Worm (Caenorhabditis elegans) whole organism, late embryonic: Measurements from ENCODE around the gene unc-53.

Experiments used
- C08G9.2 ChIP-seq: sonication (generic microtip); optimal IDR thresholded peaks from 2 replicates; lab custom pipeline; 2016; ENCODE audit warnings: mild to moderate bottlenecking, missing genetic modification characterization, moderate library complexity, missing compliant biosample characterization
- C38D4.7 ChIP-seq: fragments of 200-800 bp; sonication (Bioruptor generic); optimal IDR thresholded peaks from 2 replicates; lab custom pipeline; 2018; ENCODE audit warnings: mild to moderate bottlenecking, missing genetic modification characterization, moderate library complexity, missing compliant biosample characterization
- K02D7.2 ChIP-seq: sonication (generic microtip); optimal IDR thresholded peaks from 2 replicates; lab custom pipeline; 2017; ENCODE audit warnings: mild to moderate bottlenecking, missing genetic modification characterization, missing compliant biosample characterization
- Y22D7AL.16 ChIP-seq: sonication (generic microtip); optimal IDR thresholded peaks from 2 replicates; lab custom pipeline; 2016; ENCODE audit warnings: missing genetic modification characterization, missing compliant biosample characterization
- ahr-1 ChIP-seq: sonication (generic microtip); optimal IDR thresholded peaks from 2 replicates; lab custom pipeline; 2016; ENCODE audit warnings: missing genetic modification characterization, missing compliant biosample characterization
- ceh-14 ChIP-seq: sonication (generic microtip); optimal IDR thresholded peaks from 2 replicates; lab custom pipeline; 2016; ENCODE audit warnings: missing genotype, missing genetic modification characterization, missing compliant biosample characterization
- ceh-18 ChIP-seq: sonication (generic microtip); optimal IDR thresholded peaks from 2 replicates; lab custom pipeline; 2016; ENCODE audit warnings: missing genetic modification characterization, missing compliant biosample characterization
- ceh-19 ChIP-seq: fragments of 200-800 bp; sonication (Bioruptor generic); optimal IDR thresholded peaks from 2 replicates; lab custom pipeline; 2018; ENCODE audit warnings: mild to moderate bottlenecking, missing genetic modification characterization, missing compliant biosample characterization
- ceh-2 ChIP-seq: sonication (generic microtip); optimal IDR thresholded peaks from 2 replicates; lab custom pipeline; 2016; ENCODE audit warnings: missing genotype, missing genetic modification characterization, missing compliant biosample characterization
- ceh-22 ChIP-seq: sonication (generic microtip); optimal IDR thresholded peaks from 2 replicates; lab custom pipeline; 2017; ENCODE audit warnings: missing biosample characterization, missing genetic modification characterization
- ceh-24 ChIP-seq: sonication (generic microtip); optimal IDR thresholded peaks from 2 replicates; lab custom pipeline; 2016; ENCODE audit warnings: mild to moderate bottlenecking, missing genetic modification characterization, missing compliant biosample characterization
- ceh-30 ChIP-seq: fragments of 150-350 bp; optimal IDR thresholded peaks from 2 replicates; lab custom pipeline; 2014; ENCODE audit warnings: missing biosample characterization, missing genetic modification characterization
- ceh-34 ChIP-seq: sonication (generic microtip); optimal IDR thresholded peaks from 2 replicates; lab custom pipeline; 2016; ENCODE audit warnings: mild to moderate bottlenecking, missing genetic modification characterization, missing compliant biosample characterization
- ceh-45 ChIP-seq: fragments of 200-800 bp; sonication (Bioruptor generic); IDR thresholded peaks from 2 replicates; pipeline ENCODE4 v1.3.6; 2022; ENCODE audit warnings: missing genetic modification reagents, missing genetic modification characterization, missing compliant biosample characterization
- ceh-48 ChIP-seq: sonication (generic microtip); optimal IDR thresholded peaks from 2 replicates; lab custom pipeline; 2016; ENCODE audit warnings: missing genetic modification characterization, inconsistent platforms, missing compliant biosample characterization
- che-1 ChIP-seq: sonication (generic microtip); optimal IDR thresholded peaks from 2 replicates; lab custom pipeline; 2016; ENCODE audit warnings: mild to moderate bottlenecking, missing genetic modification characterization, missing compliant biosample characterization
- dve-1 ChIP-seq: sonication (generic microtip); optimal IDR thresholded peaks from 2 replicates; lab custom pipeline; 2017; ENCODE audit warnings: antibody characterized with exemption, mild to moderate bottlenecking, missing genetic modification characterization, missing compliant biosample characterization
- fkh-6 ChIP-seq: sonication (generic microtip); optimal IDR thresholded peaks from 2 replicates; lab custom pipeline; 2016; ENCODE audit warnings: missing genetic modification characterization, missing compliant biosample characterization
- gmeb-2 ChIP-seq: sonication (generic microtip); optimal IDR thresholded peaks from 2 replicates; lab custom pipeline; 2016; ENCODE audit warnings: missing genetic modification characterization, inconsistent platforms, missing compliant biosample characterization
- hlh-15 ChIP-seq: sonication (generic microtip); optimal IDR thresholded peaks from 2 replicates; lab custom pipeline; 2016; ENCODE audit warnings: missing genetic modification characterization, missing compliant biosample characterization
- hlh-30 ChIP-seq: sonication (generic microtip); optimal IDR thresholded peaks from 2 replicates; lab custom pipeline; 2017; ENCODE audit warnings: antibody characterized with exemption, missing genetic modification characterization, missing compliant biosample characterization; ENCODE audit not compliant: insufficient read depth
- hlh-6 ChIP-seq: sonication (generic microtip); optimal IDR thresholded peaks from 2 replicates; lab custom pipeline; 2016; ENCODE audit warnings: missing genotype, missing genetic modification characterization, missing compliant biosample characterization
- hlh-8 ChIP-seq: sonication (generic microtip); optimal IDR thresholded peaks from 2 replicates; lab custom pipeline; 2016; ENCODE audit warnings: missing genotype, missing genetic modification characterization, missing compliant biosample characterization
- lin-11 ChIP-seq: fragments of 200-800 bp; sonication (Bioruptor generic); optimal IDR thresholded peaks from 2 replicates; lab custom pipeline; 2018; ENCODE audit warnings: mild to moderate bottlenecking, missing genetic modification characterization, missing compliant biosample characterization
- mec-3 ChIP-seq: sonication (generic microtip); optimal IDR thresholded peaks from 2 replicates; lab custom pipeline; 2016; ENCODE audit warnings: borderline replicate concordance, missing genetic modification characterization, missing compliant biosample characterization
- nfya-1 ChIP-seq: sonication (generic microtip); optimal IDR thresholded peaks from 2 replicates; lab custom pipeline; 2017; ENCODE audit warnings: missing genetic modification characterization, mild to moderate bottlenecking, missing compliant biosample characterization, antibody characterized with exemption, moderate library complexity
- npax-4 ChIP-seq: sonication (generic microtip); optimal IDR thresholded peaks from 2 replicates; lab custom pipeline; 2016; ENCODE audit warnings: missing genetic modification characterization, missing compliant biosample characterization
- pha-4 ChIP-seq: fragments of 150-350 bp; optimal IDR thresholded peaks from 2 replicates; lab custom pipeline; 2018; ENCODE audit warnings: missing biosample characterization, missing genetic modification reagents, missing genetic modification characterization
- pqm-1 ChIP-seq: sonication (generic microtip); optimal IDR thresholded peaks from 2 replicates; lab custom pipeline; 2016; ENCODE audit warnings: missing genetic modification characterization, missing compliant biosample characterization
- pros-1 ChIP-seq: fragments of 150-350 bp; optimal IDR thresholded peaks from 2 replicates; lab custom pipeline; 2014; ENCODE audit warnings: missing biosample characterization, missing genetic modification reagents, missing genetic modification characterization
- sox-2 ChIP-seq: fragments of 200-800 bp; sonication (Bioruptor generic); IDR thresholded peaks from 2 replicates; pipeline ENCODE4 v1.3.6; 2022; ENCODE audit warnings: missing genetic modification reagents, missing genetic modification characterization, missing compliant biosample characterization
- sox-4 ChIP-seq: sonication (generic microtip); optimal IDR thresholded peaks from 2 replicates; lab custom pipeline; 2017; ENCODE audit warnings: mild to moderate bottlenecking, missing genetic modification characterization, inconsistent platforms, missing compliant biosample characterization
- tbx-2 ChIP-seq: sonication (generic microtip); optimal IDR thresholded peaks from 2 replicates; lab custom pipeline; 2016; ENCODE audit warnings: missing genetic modification characterization, missing compliant biosample characterization
- tbx-7 ChIP-seq: sonication (generic microtip); optimal IDR thresholded peaks from 2 replicates; lab custom pipeline; 2016; ENCODE audit warnings: missing genotype, missing genetic modification characterization, missing compliant biosample characterization
- ttx-3 ChIP-seq: sonication (generic microtip); optimal IDR thresholded peaks from 2 replicates; lab custom pipeline; 2016; ENCODE audit warnings: missing genetic modification reagents, missing genetic modification characterization, missing compliant biosample characterization
- unc-3 ChIP-seq, 2 experiments: fragments of 200-800 bp in 1 of 2; sonication (Bioruptor generic) in 1 of 2; sonication (generic microtip) in 1 of 2; conservative IDR thresholded peaks in 1 of 2; optimal IDR thresholded peaks in 1 of 2; 2 replicates each; pipeline versions ENCODE4 v1.3.6 to Lab custom; 2016 to 2022; ENCODE audit warnings: missing compliant biosample characterization in 2 of 2, missing genetic modification characterization in 2 of 2, missing genetic modification reagents in 1 of 2
- unc-42 ChIP-seq: sonication (generic microtip); optimal IDR thresholded peaks from 2 replicates; lab custom pipeline; 2016; ENCODE audit warnings: missing genotype, missing genetic modification characterization, missing compliant biosample characterization
- unc-55 ChIP-seq: sonication (generic microtip); optimal IDR thresholded peaks from 2 replicates; lab custom pipeline; 2017; ENCODE audit warnings: missing biosample characterization, missing genetic modification reagents, missing genetic modification characterization
- ztf-16 ChIP-seq: sonication (generic microtip); optimal IDR thresholded peaks from 2 replicates; lab custom pipeline; 2017; ENCODE audit warnings: missing genetic modification characterization, missing compliant biosample characterization

The unc-53 gene

ce11 chrII:11049876-11050275, 39.4 kb downstream of the unc-53 start, which contains the start of the genes sdhd-1 and ilkp-1:
Gene sdhd-1 (minus strand): TSS chrII:11049913.
Gene ilkp-1 (plus strand): TSS chrII:11050255.
- peak; percentile 25 for TF ChIP-seq ceh-48 (tag; lab: Kevin White, UChicago)
- no peak for TF ChIP-seq mec-3 (tag; lab: Kevin White, UChicago)
- TF ChIP-seq nfya-1 (tag; lab: Kevin White, UChicago) = peak; percentile 0
- TF ChIP-seq ceh-14 (tag; lab: Kevin White, UChicago) = no peak
- no peak for TF ChIP-seq tbx-2 (tag; lab: Kevin White, UChicago)
- TF ChIP-seq unc-55 (GFP tag; lab: Kevin White, UChicago) = no peak
- TF ChIP-seq dve-1 (tag; lab: Kevin White, UChicago) = no peak
- TF ChIP-seq K02D7.2 (tag; lab: Kevin White, UChicago) = no peak
- no peak for TF ChIP-seq ttx-3 (tag; lab: Kevin White, UChicago)
- no peak for TF ChIP-seq gmeb-2
- TF ChIP-seq hlh-30 (tag; lab: Kevin White, UChicago) = no peak
- no peak for TF ChIP-seq ztf-16
- no peak for TF ChIP-seq hlh-15
- peak; percentile 73 for TF ChIP-seq unc-42 (tag; lab: Kevin White, UChicago)

ce11 chrII:11048930-11049329, 40.3 kb downstream of the unc-53 start, which contains the start of gene F33A8.4:
Gene F33A8.4 (minus strand): TSS chrII:11049030.
- TF ChIP-seq sox-4 (tag; lab: Kevin White, UChicago) (no peak), ceh-45 (GFP tag; lab: Robert Waterston, UW) (no peak), lin-11 (tag; lab: Kevin White, UChicago) (no peak), ahr-1 (tag; lab: Kevin White, UChicago) (no peak), pros-1 (tag; lab: Kevin White, UChicago) (no peak), npax-4 (no peak), tbx-7 (tag; lab: Kevin White, UChicago) (no peak), ceh-18 (tag; lab: Kevin White, UChicago) (no peak), Y22D7AL.16 (tag; lab: Kevin White, UChicago) (no peak)
- TF ChIP-seq, all 69 proteins: peak for 0

ce11 chrII:11045872-11046271, 43.4 kb downstream of the unc-53 start, which contains the start of gene col-83:
Gene col-83 (minus strand): TSS chrII:11045972.
- TF ChIP-seq ceh-2 (tag; lab: Kevin White, UChicago) = no peak
- no peak for TF ChIP-seq ceh-34 (tag; lab: Kevin White, UChicago)
- no peak for TF ChIP-seq fkh-6 (tag; lab: Kevin White, UChicago)
- TF ChIP-seq mec-3 (tag; lab: Kevin White, UChicago) = no peak

- TF ChIP-seq sox-2 (GFP tag; lab: Robert Waterston, UW) (no peak), fkh-6 (tag; lab: Kevin White, UChicago) (peak; percentile 48), ceh-2 (tag; lab: Kevin White, UChicago) (no peak), ceh-14 (tag; lab: Kevin White, UChicago) (no peak), che-1 (tag; lab: Kevin White, UChicago) (no peak), unc-42 (tag; lab: Kevin White, UChicago) (no peak)
Measured at ce11 chrII:11044193-11044568, 45.1 kb downstream of the unc-53 start.

ce11 chrII:11043546-11044192, 45.6 kb downstream of the unc-53 start:
- no peak for TF ChIP-seq fkh-6 (tag; lab: Kevin White, UChicago)
- TF ChIP-seq ceh-19 (GFP tag; lab: Kevin White, UChicago) = no peak
- no peak for TF ChIP-seq pha-4 (tag; lab: Kevin White, UChicago)

ce11 chrII:11042878-11043331, 46.4 kb downstream of the unc-53 start:
- TF ChIP-seq npax-4 = no peak
- TF ChIP-seq lin-11 (tag; lab: Kevin White, UChicago) = no peak
- TF ChIP-seq C08G9.2 (tag; lab: Kevin White, UChicago) = peak; percentile 5
- TF ChIP-seq unc-3 (GFP tag; conservative IDR thresholded peaks at IDR 0.05; lab: Robert Waterston, UW) = no peak
- TF ChIP-seq unc-3 (tag; optimal IDR thresholded peaks at IDR 0.05; lab: Kevin White, UChicago) = peak; percentile 15
- peak; percentile 85 for TF ChIP-seq ceh-34 (tag; lab: Kevin White, UChicago)
- no peak for TF ChIP-seq dve-1 (tag; lab: Kevin White, UChicago)
- TF ChIP-seq unc-55 (GFP tag; lab: Kevin White, UChicago) = peak; percentile 64
- peak; percentile 91 for TF ChIP-seq ceh-18 (tag; lab: Kevin White, UChicago)
- TF ChIP-seq ceh-24 (tag; lab: Kevin White, UChicago) = no peak
- no peak for TF ChIP-seq C38D4.7 (GFP tag; lab: Kevin White, UChicago)
- TF ChIP-seq hlh-8 = no peak
- peak; percentile 36 for TF ChIP-seq hlh-6 (tag; lab: Kevin White, UChicago)
- TF ChIP-seq ceh-22 (tag; lab: Kevin White, UChicago) = no peak
- peak; percentile 74 for TF ChIP-seq ceh-14 (tag; lab: Kevin White, UChicago)
- no peak for TF ChIP-seq ceh-30 (tag; lab: Kevin White, UChicago)
- TF ChIP-seq pqm-1 (tag; lab: Kevin White, UChicago) = peak; percentile 47
- no peak for TF ChIP-seq mec-3 (tag; lab: Kevin White, UChicago)
